Worm (Caenorhabditis elegans) whole organism, early embryonic: ENCODE data around the gene D1054.10.

ENCODE experiments used
- B0310.2 ChIP-seq: sonication (generic microtip); optimal IDR thresholded peaks from 2 replicates; lab custom pipeline; 2016; ENCODE audit warnings: mild to moderate bottlenecking, missing genetic modification characterization, missing compliant biosample characterization
- aly-1 ChIP-seq: sonication (generic microtip); optimal IDR thresholded peaks from 2 replicates; lab custom pipeline; 2016; ENCODE audit warnings: missing genetic modification characterization, missing compliant biosample characterization
- ama-1 ChIP-seq: fragments of 150-350 bp; optimal IDR thresholded peaks from 2 replicates; lab custom pipeline; 2014
- ceh-13 ChIP-seq: fragments of 200-800 bp; sonication (Bioruptor generic); optimal IDR thresholded peaks from 2 replicates; lab custom pipeline; 2018; ENCODE audit warnings: mild to moderate bottlenecking, missing genetic modification characterization, missing compliant biosample characterization
- ceh-36 ChIP-seq: sonication (generic microtip); optimal IDR thresholded peaks from 2 replicates; lab custom pipeline; 2016; ENCODE audit warnings: missing genetic modification characterization, inconsistent platforms, missing compliant biosample characterization
- flt-1 ChIP-seq: fragments of 200-800 bp; sonication (Bioruptor generic); IDR thresholded peaks from 2 replicates; pipeline ENCODE4 v1.3.6; 2022; ENCODE audit warnings: missing genetic modification characterization, missing compliant biosample characterization
- hmbx-1 ChIP-seq: sonication (generic microtip); optimal IDR thresholded peaks from 2 replicates; lab custom pipeline; 2016; ENCODE audit warnings: mild to moderate bottlenecking, missing genetic modification characterization, missing compliant biosample characterization
- hnd-1 ChIP-seq: sonication (generic microtip); optimal IDR thresholded peaks from 2 replicates; lab custom pipeline; 2016; ENCODE audit warnings: missing genetic modification characterization, missing compliant biosample characterization
- pes-1 ChIP-seq: fragments of 200-800 bp; sonication (Bioruptor generic); IDR thresholded peaks from 2 replicates; pipeline ENCODE4 v1.3.6; 2022; ENCODE audit warnings: missing genetic modification reagents, missing genetic modification characterization, missing compliant biosample characterization
- sea-1 ChIP-seq: fragments of 200-800 bp; sonication (Bioruptor generic); conservative IDR thresholded peaks from 2 replicates; pipeline ENCODE4 v1.3.6; 2022; ENCODE audit warnings: missing genetic modification characterization, missing compliant biosample characterization
- tbx-11 ChIP-seq: fragments of 200-800 bp; sonication (Bioruptor generic); IDR thresholded peaks from 2 replicates; pipeline ENCODE4 v1.3.6; 2022; ENCODE audit warnings: missing genetic modification characterization, missing compliant biosample characterization

DNA sequence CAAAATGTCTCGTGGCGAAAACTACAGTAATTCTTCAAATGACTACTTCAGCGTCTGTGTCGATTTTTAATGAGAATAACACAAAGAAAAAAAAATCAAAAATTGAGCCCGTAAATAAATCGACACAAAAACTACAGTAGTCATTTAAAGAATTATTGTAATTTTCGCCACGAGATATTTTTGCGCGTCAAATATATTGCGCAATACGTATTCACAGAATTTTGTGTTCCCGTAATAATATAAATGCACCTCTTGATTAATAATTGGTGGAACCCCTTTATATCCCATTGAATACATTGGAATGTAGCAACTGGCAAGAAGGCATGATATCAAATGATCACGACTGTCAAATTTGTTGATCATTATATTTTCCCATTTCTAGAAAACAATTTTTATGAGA is 23.8 kb downstream of the D1054.10 start:
- TF ChIP-seq ceh-13 (no peak), B0310.2 (no peak), sea-1 (GFP tag; lab: Robert Waterston, UW) (no peak), tbx-11 (GFP tag; lab: Robert Waterston, UW) (no peak), ama-1 (lab: Kevin White, UChicago) (no peak), pes-1 (GFP tag; lab: Robert Waterston, UW) (no peak), hmbx-1 (tag; lab: Kevin White, UChicago) (no peak), ceh-36 (tag; lab: Kevin White, UChicago) (no peak), flt-1 (no peak), aly-1 (tag; lab: Kevin White, UChicago) (no peak), hnd-1 (no peak)
